Worm (Caenorhabditis elegans): ENCODE measurements around the gene M03F8.1.

M03F8.1 gene

ce11 chrV:5975724-5976123 lies 24.5 kb downstream of the M03F8.1 start, which contains the start of gene acy-2:
acy-2 (plus strand) TSS chrV:5976024.
- TF ChIP-seq snpc-4 (tag; optimal IDR thresholded peaks at IDR 0.05) (no peak), daf-12 (tag; optimal IDR thresholded peaks at IDR 0.05) (no peak), nhr-67 (tag; optimal IDR thresholded peaks at IDR 0.05) (no peak), nhr-12 (tag; optimal IDR thresholded peaks at IDR 0.05) (no peak), skn-1 (tag; optimal IDR thresholded peaks at IDR 0.05) (no peak), ztf-11 (tag; optimal IDR thresholded peaks at IDR 0.05) (no peak), ceh-28 (tag; optimal IDR thresholded peaks at IDR 0.05) (no peak), nhr-77 (tag; optimal IDR thresholded peaks at IDR 0.05) (no peak), lin-15B (tag; optimal IDR thresholded peaks at IDR 0.05) (no peak), unc-39 (tag; optimal IDR thresholded peaks at IDR 0.05) (no peak), ZK546.5 (tag; optimal IDR thresholded peaks at IDR 0.05) (no peak), mml-1 (tag; optimal IDR thresholded peaks at IDR 0.05) (no peak), nhr-11 (tag; optimal IDR thresholded peaks at IDR 0.05) (no peak), ama-1 (optimal IDR thresholded peaks at IDR 0.05) (no peak), nhr-25 (tag; optimal IDR thresholded peaks at IDR 0.05) (no peak), elt-2 (tag; optimal IDR thresholded peaks at IDR 0.05) (no peak), lin-39 (tag; optimal IDR thresholded peaks at IDR 0.05) (no peak)

DNA sequence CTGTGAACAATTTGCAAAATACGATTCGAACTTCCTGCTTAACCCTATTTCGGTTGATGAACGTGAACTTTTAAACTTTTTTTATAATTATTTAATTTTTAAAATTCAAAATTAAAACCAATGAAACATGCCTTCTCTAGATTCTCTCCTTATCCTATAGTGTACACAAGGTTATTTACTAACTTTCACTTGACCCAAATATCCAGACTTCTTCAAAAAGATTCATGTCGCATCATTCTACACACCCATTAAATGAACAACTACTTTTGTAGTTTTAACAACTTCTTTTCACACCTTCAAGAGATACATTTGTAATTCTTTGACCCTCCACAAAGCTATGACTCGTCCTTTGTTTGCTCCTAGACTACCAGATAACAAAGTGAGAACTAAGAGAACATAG lies 31.5 kb downstream of the M03F8.1 start:
- TF ChIP-seq nhr-23 (tag; optimal IDR thresholded peaks at IDR 0.05) (peak; percentile 72), ceh-9 (tag; optimal IDR thresholded peaks at IDR 0.05) (no peak)

DNA sequence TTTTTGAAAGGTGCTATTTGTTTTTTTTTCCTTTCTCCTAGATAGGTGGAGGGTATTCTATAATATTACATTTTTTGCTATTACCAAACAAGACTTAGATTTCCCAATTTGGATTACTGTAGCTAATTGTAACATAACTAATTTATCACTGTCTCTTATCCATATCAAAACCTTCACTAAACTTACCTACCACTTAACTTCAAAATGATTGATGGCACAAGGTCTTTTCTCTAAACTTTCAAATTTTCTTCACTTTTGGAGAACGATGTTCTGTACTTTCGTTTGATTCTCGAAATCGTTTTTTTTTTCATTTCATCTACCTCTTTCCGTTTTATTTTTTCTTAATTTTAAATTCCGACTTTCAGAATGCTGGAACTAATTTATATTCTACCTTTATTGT lies 32.1 kb downstream of the M03F8.1 start, which contains the start of gene dhs-16:
Gene dhs-16, plus strand, starts transcription at position 366 of the 400 bp plus-strand sequence.
- TF ChIP-seq hmg-11 (tag; optimal IDR thresholded peaks at IDR 0.05) (no peak), mml-1 (tag; optimal IDR thresholded peaks at IDR 0.05) (no peak), pqm-1 (tag; optimal IDR thresholded peaks at IDR 0.05) (no peak), egl-5 (tag; optimal IDR thresholded peaks at IDR 0.05) (no peak), aly-2 (tag; optimal IDR thresholded peaks at IDR 0.05) (no peak), lin-39 (tag; optimal IDR thresholded peaks at IDR 0.05) (no peak), pha-4 (tag; optimal IDR thresholded peaks at IDR 0.05) (no peak), tbx-2 (tag; optimal IDR thresholded peaks at IDR 0.05) (no peak), elt-1 (tag; optimal IDR thresholded peaks at IDR 0.05) (no peak), fos-1 (tag; optimal IDR thresholded peaks at IDR 0.05) (no peak), unc-62 (GFP tag; optimal IDR thresholded peaks at IDR 0.05) (no peak), elt-2 (tag; optimal IDR thresholded peaks at IDR 0.05) (no peak), eor-1 (tag; optimal IDR thresholded peaks at IDR 0.05) (no peak), nhr-77 (tag; optimal IDR thresholded peaks at IDR 0.05) (no peak), ceh-28 (tag; optimal IDR thresholded peaks at IDR 0.05) (no peak), unc-39 (tag; optimal IDR thresholded peaks at IDR 0.05) (no peak)

- TF ChIP-seq tbx-2 (tag; optimal IDR thresholded peaks at IDR 0.05) = no peak
- TF ChIP-seq ama-1 (optimal IDR thresholded peaks at IDR 0.05) = no peak
- TF ChIP-seq nhr-77 (tag; optimal IDR thresholded peaks at IDR 0.05) = no peak
- TF ChIP-seq nhr-23 (tag; optimal IDR thresholded peaks at IDR 0.05) = no peak
- TF ChIP-seq nfya-1 (tag; optimal IDR thresholded peaks at IDR 0.05; ENCODE audit: insufficient read depth) = no peak
- TF ChIP-seq nhr-11 (tag; optimal IDR thresholded peaks at IDR 0.05) = no peak
- TF ChIP-seq pha-4 (tag; optimal IDR thresholded peaks at IDR 0.05) = no peak
- no peak for TF ChIP-seq nhr-12 (tag; optimal IDR thresholded peaks at IDR 0.05)
- no peak for TF ChIP-seq mdl-1 (tag; optimal IDR thresholded peaks at IDR 0.05)
- TF ChIP-seq jun-1 (tag; optimal IDR thresholded peaks at IDR 0.05) = no peak
- TF ChIP-seq nhr-237 (tag; optimal IDR thresholded peaks at IDR 0.05) = no peak
- TF ChIP-seq egl-27 (tag; optimal IDR thresholded peaks at IDR 0.05) = no peak
- TF ChIP-seq unc-39 (tag; optimal IDR thresholded peaks at IDR 0.05) = no peak
- TF ChIP-seq pqm-1 (tag; optimal IDR thresholded peaks at IDR 0.05) = no peak
- no peak for TF ChIP-seq fos-1 (tag; optimal IDR thresholded peaks at IDR 0.05)
- TF ChIP-seq daf-12 (tag; optimal IDR thresholded peaks at IDR 0.05) = no peak
Observed at ce11 chrV:5984244-5984643, 33.0 kb downstream of the M03F8.1 start.

- no peak for TF ChIP-seq nhr-77 (tag; optimal IDR thresholded peaks at IDR 0.05)
- TF ChIP-seq snpc-4 (tag; optimal IDR thresholded peaks at IDR 0.05) = no peak
- no peak for TF ChIP-seq nfya-1 (tag; optimal IDR thresholded peaks at IDR 0.05; ENCODE audit: insufficient read depth)
- TF ChIP-seq pha-4 (tag; optimal IDR thresholded peaks at IDR 0.05) = no peak
- no peak for TF ChIP-seq elt-2 (tag; optimal IDR thresholded peaks at IDR 0.05)
- TF ChIP-seq zag-1 (tag; optimal IDR thresholded peaks at IDR 0.05) = no peak
- no peak for TF ChIP-seq ceh-9 (tag; optimal IDR thresholded peaks at IDR 0.05)
- no peak for TF ChIP-seq ztf-4 (tag; optimal IDR thresholded peaks at IDR 0.05)
Observed at ce11 chrV:5986755-5987154, 35.5 kb downstream of the M03F8.1 start, which contains the start of gene C10F3.7. C10F3.7 (minus strand) TSS chrV:5986855.

All from whole organism, L3 larva.